Worm (Caenorhabditis elegans): ENCODE measurements around the gene str-41.

ce11 chrV:7437538-7437937 is 25.7 kb downstream of the str-41 start, which contains the start of gene F25E5.9:
- TF ChIP-seq skn-1 (tag; optimal IDR thresholded peaks at IDR 0.05) = no peak
- no peak for TF ChIP-seq nhr-90 (tag; optimal IDR thresholded peaks at IDR 0.05; ENCODE audit: poor library complexity)
- peak in 1 of 3 experiments; percentile 25 for TF ChIP-seq ceh-82 (tag; optimal IDR thresholded peaks at IDR 0.05)
- no peak for TF ChIP-seq ama-1 (optimal IDR thresholded peaks at IDR 0.05)
- TF ChIP-seq ets-5 (GFP tag; IDR thresholded peaks at IDR 0.05) = no peak
- no peak for TF ChIP-seq nhr-20 (tag; optimal IDR thresholded peaks at IDR 0.05)
- TF ChIP-seq mdl-1 (tag; optimal IDR thresholded peaks at IDR 0.05) = no peak
